Worm (Caenorhabditis elegans): Measurements from ENCODE around the gene C24H10.4.
A peak's percentile ranks its signal among the peaks of the same experiment; 100 is the strongest.

C24H10.4 gene

DNA sequence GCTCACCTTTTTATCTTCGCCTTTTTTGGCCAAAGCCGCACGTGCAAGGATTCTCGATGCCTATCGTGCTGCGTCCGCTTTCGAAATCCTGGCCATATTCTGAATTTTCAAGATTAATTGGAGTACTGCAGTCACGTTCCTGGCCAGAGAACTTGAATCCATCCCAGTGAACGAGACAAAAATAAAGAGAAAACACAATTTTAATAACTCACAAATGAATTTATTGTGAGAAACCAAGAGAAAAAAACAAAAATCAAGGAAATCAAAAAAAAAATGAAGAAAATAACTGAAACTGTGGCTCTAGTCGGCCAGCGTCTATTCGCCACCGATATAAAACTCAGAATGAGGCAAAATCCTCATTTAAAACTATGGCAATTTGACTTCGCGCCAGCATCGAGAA lies at the start of gene C24H10.4:
C24H10.4 (minus strand) TSS at position 101 of the 400 bp plus-strand sequence.
- TF ChIP-seq mef-2 (tag; optimal IDR thresholded peaks at IDR 0.05) (no peak), Y116A8C.19 (tag; optimal IDR thresholded peaks at IDR 0.05; ENCODE audit: borderline replicate concordance) (no peak), jun-1 (tag; optimal IDR thresholded peaks at IDR 0.05) (no peak), pqm-1 (tag; optimal IDR thresholded peaks at IDR 0.05) (no peak), nhr-12 (tag; optimal IDR thresholded peaks at IDR 0.05) (no peak), mdl-1 (tag; optimal IDR thresholded peaks at IDR 0.05) (no peak)

ce11 chrX:5106942-5107341 lies 47.9 kb upstream of the C24H10.4 start, which contains the start of gene C42D8.9:
Gene C42D8.9 (minus strand): TSS chrX:5107042.
- TF ChIP-seq egl-27 (tag; optimal IDR thresholded peaks at IDR 0.05) (no peak), nhr-12 (tag; optimal IDR thresholded peaks at IDR 0.05) (no peak), unc-98 (GFP tag; IDR thresholded peaks at IDR 0.05) (no peak), Y116A8C.19 (tag; optimal IDR thresholded peaks at IDR 0.05; ENCODE audit: borderline replicate concordance) (no peak), jun-1 (tag; optimal IDR thresholded peaks at IDR 0.05) (no peak), pqm-1 (tag; optimal IDR thresholded peaks at IDR 0.05) (no peak), elt-3 (tag; optimal IDR thresholded peaks at IDR 0.05) (no peak), grh-1 (GFP tag; IDR thresholded peaks at IDR 0.05) (no peak), ztf-4 (tag; optimal IDR thresholded peaks at IDR 0.05) (no peak), ces-1 (GFP tag; optimal IDR thresholded peaks at IDR 0.05) (no peak), nhr-237 (tag; optimal IDR thresholded peaks at IDR 0.05) (no peak), lin-15B (tag; optimal IDR thresholded peaks at IDR 0.05) (no peak), nhr-76 (tag; optimal IDR thresholded peaks at IDR 0.05) (no peak), ceh-82 (tag; optimal IDR thresholded peaks at IDR 0.05) (no peak)

- no peak for TF ChIP-seq sup-37 (GFP tag; optimal IDR thresholded peaks at IDR 0.05)
- no peak for TF ChIP-seq unc-86 (tag; optimal IDR thresholded peaks at IDR 0.05)
- TF ChIP-seq nhr-71 (tag; optimal IDR thresholded peaks at IDR 0.05) = no peak
- TF ChIP-seq lir-3 (tag; optimal IDR thresholded peaks at IDR 0.05; ENCODE audit: poor library complexity) = no peak
- no peak for TF ChIP-seq C16A3.4 (tag; optimal IDR thresholded peaks at IDR 0.05)
- TF ChIP-seq elt-3 (tag; optimal IDR thresholded peaks at IDR 0.05) = no peak
- no peak for TF ChIP-seq nhr-20 (tag; optimal IDR thresholded peaks at IDR 0.05)
- TF ChIP-seq skn-1 (tag; optimal IDR thresholded peaks at IDR 0.05) = no peak
- no peak for TF ChIP-seq nhr-28 (tag; optimal IDR thresholded peaks at IDR 0.05)
- no peak for TF ChIP-seq ztf-11 (tag; optimal IDR thresholded peaks at IDR 0.05)
- no peak for TF ChIP-seq mab-9 (GFP tag; IDR thresholded peaks at IDR 0.05)
- no peak for TF ChIP-seq Y116A8C.19 (tag; optimal IDR thresholded peaks at IDR 0.05; ENCODE audit: borderline replicate concordance)
- no peak for TF ChIP-seq zag-1 (tag; optimal IDR thresholded peaks at IDR 0.05)
These were observed 47.2 kb upstream of the C24H10.4 start for ce11 chrX:5106187-5106694.

- TF ChIP-seq efl-1 (optimal IDR thresholded peaks at IDR 0.05) = no peak
- peak in 1 of 2 experiments; percentile 9 for TF ChIP-seq efl-1 (GFP tag; optimal IDR thresholded peaks at IDR 0.05 in 1 of 2)
- no peak for TF ChIP-seq nhr-12 (tag; optimal IDR thresholded peaks at IDR 0.05)
These were observed 46.6 kb upstream of the C24H10.4 start for ce11 chrX:5105703-5106102.

DNA sequence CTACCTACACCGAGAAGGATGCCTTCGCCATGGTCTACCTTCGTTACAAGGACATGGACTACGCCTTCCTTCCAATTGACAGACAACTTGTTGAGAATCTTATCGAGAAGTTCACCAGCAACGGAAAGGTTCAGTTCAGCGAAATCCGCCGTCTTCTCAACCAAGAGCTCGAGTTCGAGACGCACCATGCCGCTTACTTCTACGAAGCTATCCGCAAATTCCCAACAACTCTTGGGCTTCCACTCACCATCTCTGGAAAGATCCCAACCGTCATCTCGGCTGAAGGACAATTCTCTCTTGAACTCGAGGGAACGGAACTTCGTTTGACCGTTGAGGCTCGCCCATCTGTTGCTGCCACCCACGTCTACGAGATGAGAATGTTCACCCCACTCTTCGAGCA lies 44.4 kb upstream of the C24H10.4 start:
- TF ChIP-seq sptf-1 (tag; optimal IDR thresholded peaks at IDR 0.05) = no peak

- no peak for TF ChIP-seq nhr-85 (tag)
- no peak for TF ChIP-seq fkh-10 (GFP tag; optimal IDR thresholded peaks at IDR 0.05)
- no peak for TF ChIP-seq ceh-88 (GFP tag; IDR thresholded peaks at IDR 0.05)
- TF ChIP-seq dsc-1 (tag; optimal IDR thresholded peaks at IDR 0.05) = no peak
- no peak for TF ChIP-seq fkh-8 (tag; optimal IDR thresholded peaks at IDR 0.05)
- no peak for TF ChIP-seq sptf-1 (tag; optimal IDR thresholded peaks at IDR 0.05)
- TF ChIP-seq sup-37 (GFP tag; optimal IDR thresholded peaks at IDR 0.05) = no peak
- TF ChIP-seq ces-1 (GFP tag; optimal IDR thresholded peaks at IDR 0.05) = no peak
- no peak for TF ChIP-seq mef-2 (tag; optimal IDR thresholded peaks at IDR 0.05)
- TF ChIP-seq nhr-76 (tag; optimal IDR thresholded peaks at IDR 0.05) = no peak
- no peak for TF ChIP-seq lin-39 (tag; optimal IDR thresholded peaks at IDR 0.05)
- TF ChIP-seq xbp-1 (tag; optimal IDR thresholded peaks at IDR 0.05) = no peak
These were observed 43.3 kb upstream of the C24H10.4 start for ce11 chrX:5102338-5102737.

All from whole organism, L1 larva.